Fruit fly (Drosophila melanogaster): ENCODE data around the gene Met.

Met gene

dm6 chrX:11659080-11659479 is 43.2 kb downstream of the Met start (continued):
- peak; percentile 27; the same call in 1 of the 2 replicates for TF ChIP-seq Rfx (GFP tag; IDR thresholded peaks at IDR 0.05)
- TF ChIP-seq CG10959 (GFP tag; IDR thresholded peaks at IDR 0.05), result no peak
- TF ChIP-seq Hr51 (GFP tag; optimal IDR thresholded peaks at IDR 0.05), result peak in 1 of 2 experiments; percentile 75
- TF ChIP-seq usp (GFP tag; optimal IDR thresholded peaks at IDR 0.05), result no peak
- TF ChIP-seq PHDP (tag; optimal IDR thresholded peaks at IDR 0.05), result peak; percentile 47
- TF ChIP-seq kah (GFP tag; optimal IDR thresholded peaks at IDR 0.05), result peak; percentile 7
- no peak for TF ChIP-seq Tbp (GFP tag; optimal IDR thresholded peaks at IDR 0.05)
- TF ChIP-seq CG12219 (GFP tag; optimal IDR thresholded peaks at IDR 0.05), result peak; percentile 5
- TF ChIP-seq Hsf (GFP tag; optimal IDR thresholded peaks at IDR 0.05), result peak; percentile 11
- TF ChIP-seq CG1603 (tag; optimal IDR thresholded peaks at IDR 0.05), result peak; percentile 16
- no peak for TF ChIP-seq knrl (GFP tag; IDR thresholded peaks at IDR 0.05; ENCODE audit: partially characterized antibody)
- TF ChIP-seq CG10431 (GFP tag; optimal IDR thresholded peaks at IDR 0.05), result peak; percentile 2
- 0 out of 2 replicates have a peak, but pooled peaks have one; percentile 26 for TF ChIP-seq Ada2b (GFP tag; IDR thresholded peaks at IDR 0.05)
- TF ChIP-seq peb (GFP tag; IDR thresholded peaks at IDR 0.05), result peak; percentile 52; the same call in 1 of the 2 replicates
- no peak for TF ChIP-seq CG14667 (GFP tag; IDR thresholded peaks at IDR 0.05)
- no peak for TF ChIP-seq odd (GFP tag; optimal IDR thresholded peaks at IDR 0.05)
- TF ChIP-seq CG12391 (tag; optimal IDR thresholded peaks at IDR 0.05), result peak; percentile 60
- no peak for TF ChIP-seq Lhr (GFP tag; optimal IDR thresholded peaks at IDR 0.05)
- TF ChIP-seq corto (GFP tag; optimal IDR thresholded peaks at IDR 0.05), result no peak
- TF ChIP-seq CTCF (GFP tag; optimal IDR thresholded peaks at IDR 0.05), result peak; percentile 11
- TF ChIP-seq sisA (GFP tag; IDR thresholded peaks at IDR 0.05), result peak; percentile 50; the same call in 1 of the 2 replicates
- no peak for TF ChIP-seq Nf-YA (GFP tag; IDR thresholded peaks at IDR 0.05)
- no peak for TF ChIP-seq sc (optimal IDR thresholded peaks at IDR 0.05)
- TF ChIP-seq sc (GFP tag; optimal IDR thresholded peaks at IDR 0.05), result peak; percentile 20
- peak; percentile 21 for TF ChIP-seq CG10654 (GFP tag; optimal IDR thresholded peaks at IDR 0.05)
- peak; percentile 41; the same call in 1 of the 2 replicates for TF ChIP-seq ara (GFP tag; IDR thresholded peaks at IDR 0.05)
- TF ChIP-seq ssp (GFP tag; IDR thresholded peaks at IDR 0.05), result peak; percentile 37; the same call in 1 of the 2 replicates
- TF ChIP-seq fu2 (GFP tag; optimal IDR thresholded peaks at IDR 0.05), result no peak
- no peak for TF ChIP-seq crol (GFP tag; IDR thresholded peaks at IDR 0.05)
- TF ChIP-seq bbx (GFP tag; IDR thresholded peaks at IDR 0.05; ENCODE audit: partially characterized antibody), result no peak
- peak; percentile 41 for TF ChIP-seq tap (tag; optimal IDR thresholded peaks at IDR 0.05)
- peak; percentile 19 for TF ChIP-seq CG8359 (GFP tag; optimal IDR thresholded peaks at IDR 0.05; ENCODE audit: borderline replicate concordance)
- peak; percentile 58 for TF ChIP-seq nmo (GFP tag; optimal IDR thresholded peaks at IDR 0.05)
- peak; percentile 77 for TF ChIP-seq Oli (tag; optimal IDR thresholded peaks at IDR 0.05)
- TF ChIP-seq vvl (GFP tag; IDR thresholded peaks at IDR 0.05), result peak; percentile 23; the same call in 1 of the 2 replicates
- no peak for TF ChIP-seq gce (GFP tag; IDR thresholded peaks at IDR 0.05)
- no peak for TF ChIP-seq YL-1 (GFP tag; optimal IDR thresholded peaks at IDR 0.05)
- 0 out of 2 replicates have a peak, but pooled peaks have one; percentile 24 for TF ChIP-seq ap (GFP tag; IDR thresholded peaks at IDR 0.05)
- peak; percentile 70 for TF ChIP-seq CG2678 (tag; optimal IDR thresholded peaks at IDR 0.05)
- peak; percentile 37 for TF ChIP-seq CG4820 (GFP tag; optimal IDR thresholded peaks at IDR 0.05)
- TF ChIP-seq CG15011 (GFP tag; optimal IDR thresholded peaks at IDR 0.05), result no peak
- peak; percentile 86 for TF ChIP-seq nom (GFP tag; optimal IDR thresholded peaks at IDR 0.05)
- no peak for TF ChIP-seq CG7372 (GFP tag; IDR thresholded peaks at IDR 0.05)
- TF ChIP-seq dmrt99B (tag; optimal IDR thresholded peaks at IDR 0.05), result peak; percentile 80
- peak; percentile 68 for TF ChIP-seq ttk (GFP tag; IDR thresholded peaks at IDR 0.05)
- peak; percentile 91 for TF ChIP-seq Drgx (GFP tag; IDR thresholded peaks at IDR 0.05)
- 0 out of 3 replicates have a peak, but pooled peaks have one; percentile 28 for TF ChIP-seq CG11560 (tag; IDR thresholded peaks at IDR 0.05)
- peak; percentile 56 for TF ChIP-seq E2f1 (GFP tag; IDR thresholded peaks at IDR 0.05)
- peak; percentile 67 for TF ChIP-seq CG7839 (tag; optimal IDR thresholded peaks at IDR 0.05)
- TF ChIP-seq CG8281 (tag; optimal IDR thresholded peaks at IDR 0.05), result peak; percentile 19
- peak; percentile 49 for TF ChIP-seq bcd (GFP tag; optimal IDR thresholded peaks at IDR 0.05)
